Fruit fly (Drosophila melanogaster): ENCODE results near the gene pins.

Gene pins

DNA sequence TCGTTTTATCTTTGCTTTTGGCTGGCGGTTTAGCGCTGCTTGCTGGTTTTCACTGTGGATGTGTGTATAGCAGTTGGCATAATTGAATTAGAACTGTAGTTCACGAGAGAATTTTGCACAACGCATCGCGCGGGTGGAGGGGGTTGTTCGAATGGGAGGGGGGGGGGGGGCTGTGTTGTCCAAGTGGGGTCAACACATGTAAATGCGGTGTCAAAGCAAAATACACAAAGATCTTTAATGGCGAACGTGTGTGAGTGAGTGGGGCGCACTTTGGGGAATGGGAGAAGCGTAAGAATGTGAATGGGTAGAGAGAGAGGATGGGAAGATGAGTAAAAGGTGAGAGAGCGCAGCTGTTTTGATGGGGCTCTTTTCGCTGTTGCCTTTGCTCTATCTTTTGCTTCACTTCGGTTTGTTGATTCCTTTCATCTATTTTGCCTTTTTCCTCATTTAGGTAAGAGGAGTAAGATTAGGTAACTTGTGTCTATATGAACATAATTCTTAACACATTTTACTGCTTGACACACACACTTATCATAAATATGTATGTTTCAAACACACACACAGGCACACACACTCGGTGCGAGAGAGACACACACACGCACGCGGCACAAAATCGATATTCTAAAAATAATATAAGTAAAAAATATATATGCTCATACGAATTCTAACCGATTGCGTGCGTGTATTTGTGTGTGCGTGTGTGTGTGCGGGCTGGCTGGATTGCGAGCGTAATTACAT, 2.2 kb upstream of the pins start (continued):
- TF ChIP-seq zen2 (GFP tag; IDR thresholded peaks at IDR 0.05; ENCODE audit: partially characterized antibody), result no peak
- TF ChIP-seq HmgD (GFP tag; optimal IDR thresholded peaks at IDR 0.05), result no peak
- no peak for TF ChIP-seq CG18764 (GFP tag; optimal IDR thresholded peaks at IDR 0.05)
- no peak for TF ChIP-seq CG15073 (GFP tag; optimal IDR thresholded peaks at IDR 0.05)
- no peak for TF ChIP-seq tap (tag; optimal IDR thresholded peaks at IDR 0.05)
- TF ChIP-seq CG6272 (GFP tag; IDR thresholded peaks at IDR 0.05), result no peak
- no peak for TF ChIP-seq CG31365 (tag; optimal IDR thresholded peaks at IDR 0.05)
- peak; percentile 62 for TF ChIP-seq sug (tag; optimal IDR thresholded peaks at IDR 0.05)

DNA sequence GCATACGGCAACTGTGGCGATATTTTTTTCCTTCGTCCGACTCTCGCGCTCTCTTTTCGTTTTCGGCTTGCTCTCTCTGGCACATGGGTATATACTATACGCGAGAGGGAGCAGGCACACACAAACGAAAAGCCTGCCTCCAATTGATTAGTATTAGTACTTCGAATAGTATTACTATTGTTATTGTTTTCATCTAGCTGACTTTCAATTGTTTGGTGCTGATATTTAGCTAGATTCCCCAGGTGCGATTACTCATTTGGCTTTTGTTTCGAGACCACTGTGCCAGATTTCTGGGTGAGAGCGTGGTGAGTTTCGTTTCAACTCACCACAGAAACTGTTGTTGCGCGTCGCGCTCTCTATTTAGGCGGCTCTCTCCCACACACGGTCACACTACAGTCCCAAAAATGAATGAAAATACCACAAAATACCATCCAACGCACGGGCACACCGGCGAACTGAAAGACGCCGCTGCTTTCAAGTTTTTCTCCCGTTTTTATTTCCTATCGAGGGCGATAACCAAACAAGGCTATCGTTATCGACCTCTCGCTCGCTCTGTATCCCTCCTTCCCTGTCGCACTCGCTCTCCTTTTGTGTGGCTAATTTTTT, 1.3 kb upstream of the pins start:
- TF ChIP-seq tgo (GFP tag; IDR thresholded peaks at IDR 0.05) (no peak), jing (GFP tag; optimal IDR thresholded peaks at IDR 0.05) (no peak), sens-2 (GFP tag; IDR thresholded peaks at IDR 0.05) (no peak), CG14441 (GFP tag; IDR thresholded peaks at IDR 0.05) (no peak), Dp (GFP tag; optimal IDR thresholded peaks at IDR 0.05) (peak; percentile 57), Max (GFP tag; optimal IDR thresholded peaks at IDR 0.05) (peak; percentile 21), az2 (GFP tag; optimal IDR thresholded peaks at IDR 0.05) (peak; percentile 26), fd102C (GFP tag; optimal IDR thresholded peaks at IDR 0.05) (no peak), CG6765 (GFP tag; optimal IDR thresholded peaks at IDR 0.05) (peak; percentile 67), Eip74EF (GFP tag; optimal IDR thresholded peaks at IDR 0.05) (peak in 1 of 2 experiments; percentile 68), CG4328 (GFP tag; optimal IDR thresholded peaks at IDR 0.05) (peak; percentile 81), CG12769 (tag; optimal IDR thresholded peaks at IDR 0.05) (peak; percentile 77), Oaz (GFP tag; IDR thresholded peaks at IDR 0.05) (no peak), Blimp-1 (GFP tag; optimal IDR thresholded peaks at IDR 0.05) (peak; percentile 63), ems (GFP tag; optimal IDR thresholded peaks at IDR 0.05) (peak; percentile 10), CG6813 (GFP tag; optimal IDR thresholded peaks at IDR 0.05) (peak; percentile 71), CG7963 (GFP tag; IDR thresholded peaks at IDR 0.05; ENCODE audit: partially characterized antibody) (no peak), Rx (GFP tag; IDR thresholded peaks at IDR 0.05) (no peak), Hr51 (GFP tag; optimal IDR thresholded peaks at IDR 0.05) (peak; percentile 5 to 75), CG32532 (GFP tag; IDR thresholded peaks at IDR 0.05) (no peak), CG6683 (GFP tag; optimal IDR thresholded peaks at IDR 0.05) (peak; percentile 59), CG10267 (tag; optimal IDR thresholded peaks at IDR 0.05) (peak; percentile 28), ato (GFP tag; IDR thresholded peaks at IDR 0.05; ENCODE audit: partially characterized antibody) (no peak), CG8089 (GFP tag; optimal IDR thresholded peaks at IDR 0.05) (peak; percentile 24), pzg (GFP tag; optimal IDR thresholded peaks at IDR 0.05) (peak; percentile 96), CG11696 (GFP tag; IDR thresholded peaks at IDR 0.05) (no peak), mld (GFP tag; IDR thresholded peaks at IDR 0.05; ENCODE audit: partially characterized antibody) (no peak), Xbp1 (GFP tag; optimal IDR thresholded peaks at IDR 0.05) (peak; percentile 48), CG4282 (GFP tag; optimal IDR thresholded peaks at IDR 0.05) (peak; percentile 96), crol (GFP tag; IDR thresholded peaks at IDR 0.05) (no peak), lbe (GFP tag; optimal IDR thresholded peaks at IDR 0.05) (peak; percentile 79), CG15269 (tag; optimal IDR thresholded peaks at IDR 0.05) (peak; percentile 72), sisA (GFP tag; IDR thresholded peaks at IDR 0.05) (no peak), HHEX (GFP tag; optimal IDR thresholded peaks at IDR 0.05) (peak; percentile 63), CG7271 (tag; optimal IDR thresholded peaks at IDR 0.05) (peak; percentile 41), CG12219 (GFP tag; optimal IDR thresholded peaks at IDR 0.05) (peak; percentile 77), CG13894 (tag; optimal IDR thresholded peaks at IDR 0.05) (peak; percentile 20), toy (GFP tag; IDR thresholded peaks at IDR 0.05) (no peak), Kr (GFP tag; optimal IDR thresholded peaks at IDR 0.05) (no peak)

Data from whole organism, embryonic.